Fruit fly (Drosophila melanogaster) whole organism, embryonic: ENCODE results near the gene CG14154.

ENCODE experiments used
- B-H2 ChIP-seq: fragments of 200-800 bp; sonication (Bioruptor generic); optimal IDR thresholded peaks from 2 replicates; lab custom pipeline; 2018; ENCODE audit warnings: missing biosample characterization, mild to moderate bottlenecking, missing genetic modification characterization
- C15 ChIP-seq: fragments of 200-800 bp; sonication (Bioruptor generic); IDR thresholded peaks from 3 replicates; pipeline ENCODE4 v1.3.6; 2022; ENCODE audit warnings: missing biosample characterization, missing genetic modification characterization
- CG10274 ChIP-seq: fragments of 200-800 bp; sonication (Bioruptor generic); optimal IDR thresholded peaks from 3 replicates; lab custom pipeline; 2017; ENCODE audit warnings: missing biosample characterization, mild to moderate bottlenecking, missing genetic modification characterization
- CG10979 ChIP-seq: fragments of 200-800 bp; sonication (Bioruptor generic); optimal IDR thresholded peaks from 2 replicates; lab custom pipeline; 2018; ENCODE audit warnings: missing biosample characterization, mild to moderate bottlenecking, missing genetic modification characterization, moderate library complexity
- CG12236 ChIP-seq: fragments of 200-800 bp; sonication (Bioruptor generic); optimal IDR thresholded peaks from 2 replicates; lab custom pipeline; 2016; ENCODE audit warnings: missing biosample characterization, missing genetic modification characterization
- CG12299 ChIP-seq: fragments of 200-800 bp; sonication (Bioruptor generic); optimal IDR thresholded peaks from 2 replicates; lab custom pipeline; 2018; ENCODE audit warnings: missing biosample characterization, mild to moderate bottlenecking, missing genetic modification characterization
- CG15073 ChIP-seq: fragments of 200-800 bp; sonication (Bioruptor generic); optimal IDR thresholded peaks from 2 replicates; lab custom pipeline; 2016; ENCODE audit warnings: missing biosample characterization, missing genetic modification characterization
- CG16779 ChIP-seq: fragments of 200-800 bp; sonication (Bioruptor generic); IDR thresholded peaks from 2 replicates; pipeline ENCODE4 v1.3.6; 2022; ENCODE audit warnings: missing biosample characterization, missing genetic modification characterization
- CG16813 ChIP-seq: fragments of 200-800 bp; sonication (Bioruptor generic); IDR thresholded peaks from 3 replicates; pipeline ENCODE4 v1.3.6; 2022; ENCODE audit warnings: missing biosample characterization, missing genetic modification characterization; ENCODE audit not compliant: partially characterized antibody
- CG17802 ChIP-seq: fragments of 200-800 bp; sonication (Bioruptor generic); optimal IDR thresholded peaks from 2 replicates; lab custom pipeline; 2018; ENCODE audit warnings: missing biosample characterization, mild to moderate bottlenecking, missing genetic modification characterization, moderate library complexity
- CG18262 ChIP-seq: fragments of 200-800 bp; optimal IDR thresholded peaks from 3 replicates; lab custom pipeline; 2019; ENCODE audit warnings: missing biosample characterization, mild to moderate bottlenecking, missing genetic modification characterization, moderate library complexity
- CG30403 ChIP-seq: fragments of 200-800 bp; sonication (Bioruptor generic); optimal IDR thresholded peaks from 3 replicates; lab custom pipeline; 2016; ENCODE audit warnings: missing biosample characterization, missing genetic modification characterization
- CG34376 ChIP-seq: fragments of 200-800 bp; sonication (Bioruptor generic); optimal IDR thresholded peaks from 2 replicates; lab custom pipeline; 2018; ENCODE audit warnings: missing biosample characterization, mild to moderate bottlenecking, missing genetic modification characterization
- CG4730 ChIP-seq: fragments of 200-800 bp; sonication (Bioruptor generic); IDR thresholded peaks from 2 replicates; pipeline ENCODE4 v1.3.6; 2022; ENCODE audit warnings: missing biosample characterization, missing genetic modification characterization
- CG6272 ChIP-seq: fragments of 200-800 bp; sonication (Bioruptor generic); IDR thresholded peaks from 2 replicates; pipeline ENCODE4 v1.3.6; 2022; ENCODE audit warnings: missing biosample characterization, missing genetic modification characterization
- CG6813 ChIP-seq: fragments of 200-800 bp; sonication (Bioruptor generic); optimal IDR thresholded peaks from 2 replicates; lab custom pipeline; 2017; ENCODE audit warnings: missing biosample characterization, missing genetic modification characterization, mild to moderate bottlenecking, moderate library complexity, missing genetic modification reagents
- CG7987 ChIP-seq: fragments of 200-800 bp; sonication (Bioruptor generic); optimal IDR thresholded peaks from 2 replicates; lab custom pipeline; 2018; ENCODE audit warnings: missing biosample characterization, mild to moderate bottlenecking, missing genetic modification characterization, moderate library complexity
- CG8290 ChIP-seq, 3 experiments: fragments of 200-800 bp; sonication (Bioruptor generic); optimal IDR thresholded peaks; 2 replicates each; lab custom pipeline; 2016 to 2019; ENCODE audit warnings: missing biosample characterization in 3 of 3, missing genetic modification characterization in 3 of 3, mild to moderate bottlenecking in 2 of 3, moderate library complexity in 1 of 3
- CG8388 ChIP-seq: fragments of 200-800 bp; sonication (Bioruptor generic); optimal IDR thresholded peaks from 2 replicates; lab custom pipeline; 2019; ENCODE audit warnings: missing biosample characterization, mild to moderate bottlenecking, missing genetic modification characterization, moderate library complexity
- CG9437 ChIP-seq: fragments of 200-800 bp; sonication (Bioruptor generic); optimal IDR thresholded peaks from 2 replicates; lab custom pipeline; 2018; ENCODE audit warnings: missing biosample characterization, mild to moderate bottlenecking, missing genetic modification characterization
- CHES-1-like ChIP-seq: fragments of 200-800 bp; sonication (Bioruptor generic); optimal IDR thresholded peaks from 2 replicates; lab custom pipeline; 2016; ENCODE audit warnings: missing biosample characterization, missing genetic modification characterization
- Deaf1 ChIP-seq: fragments of 200-800 bp; optimal IDR thresholded peaks from 3 replicates; lab custom pipeline; 2019; ENCODE audit warnings: missing biosample characterization, mild to moderate bottlenecking, missing genetic modification characterization, moderate library complexity
- Dip3 ChIP-seq: fragments of 200-800 bp; sonication (Bioruptor generic); optimal IDR thresholded peaks from 3 replicates; lab custom pipeline; 2016; ENCODE audit warnings: missing biosample characterization, missing genetic modification characterization
- Doc2 ChIP-seq: fragments of 200-800 bp; sonication (Bioruptor generic); IDR thresholded peaks from 2 replicates; pipeline ENCODE4 v1.3.6; 2022; ENCODE audit warnings: missing biosample characterization, missing genetic modification characterization
- H2.0 ChIP-seq: fragments of 200-800 bp; sonication (Bioruptor generic); IDR thresholded peaks from 2 replicates; pipeline ENCODE4 v1.3.6; 2022; ENCODE audit warnings: missing biosample characterization, missing genetic modification characterization
- HHEX ChIP-seq: fragments of 200-800 bp; sonication (Bioruptor generic); optimal IDR thresholded peaks from 3 replicates; lab custom pipeline; 2017; ENCODE audit warnings: missing biosample characterization, mild to moderate bottlenecking, missing genetic modification characterization, missing genetic modification reagents
- Hmx ChIP-seq: fragments of 200-800 bp; sonication (Bioruptor generic); optimal IDR thresholded peaks from 2 replicates; lab custom pipeline; 2016; ENCODE audit warnings: missing biosample characterization, missing genetic modification characterization
- Lim3 ChIP-seq: fragments of 200-800 bp; sonication (Bioruptor generic); IDR thresholded peaks from 2 replicates; pipeline ENCODE4 v1.3.6; 2022; ENCODE audit warnings: missing biosample characterization, missing genetic modification characterization
- Nf-YA ChIP-seq: fragments of 200-800 bp; sonication (Bioruptor generic); IDR thresholded peaks from 2 replicates; pipeline ENCODE4 v1.3.6; 2022; ENCODE audit warnings: missing biosample characterization, missing genetic modification characterization
- Nf-YB ChIP-seq: fragments of 200-800 bp; sonication (Bioruptor generic); optimal IDR thresholded peaks from 3 replicates; lab custom pipeline; 2019; ENCODE audit warnings: missing biosample characterization, mild to moderate bottlenecking, missing genetic modification characterization, moderate library complexity
- Six4 ChIP-seq: fragments of 200-800 bp; sonication (Bioruptor generic); optimal IDR thresholded peaks from 2 replicates; lab custom pipeline; 2016; ENCODE audit warnings: missing biosample characterization, missing genetic modification characterization
- Sry-δ ChIP-seq: fragments of 200-800 bp; sonication (Bioruptor generic); optimal IDR thresholded peaks from 2 replicates; lab custom pipeline; 2016; ENCODE audit warnings: missing biosample characterization, missing genetic modification characterization
- ap ChIP-seq: fragments of 200-800 bp; sonication (Bioruptor generic); IDR thresholded peaks from 2 replicates; pipeline ENCODE4 v1.3.6; 2022; ENCODE audit warnings: missing biosample characterization, missing genetic modification characterization
- br ChIP-seq: fragments of >200 bp; optimal IDR thresholded peaks from 2 replicates; lab custom pipeline; 2017
- crc ChIP-seq: fragments of 200-800 bp; sonication (Bioruptor generic); optimal IDR thresholded peaks from 2 replicates; lab custom pipeline; 2016; ENCODE audit warnings: missing biosample characterization, missing genetic modification characterization
- dm ChIP-seq: fragments of 200-800 bp; sonication (Bioruptor generic); optimal IDR thresholded peaks from 3 replicates; lab custom pipeline; 2016; ENCODE audit warnings: missing biosample characterization, missing genetic modification characterization
- ewg ChIP-seq: fragments of 200-800 bp; sonication (Bioruptor generic); optimal IDR thresholded peaks from 3 replicates; lab custom pipeline; 2017; ENCODE audit warnings: mild to moderate bottlenecking, missing biosample characterization, missing genetic modification reagents, missing genetic modification characterization
- fd3F ChIP-seq: fragments of 200-800 bp; sonication (Bioruptor generic); optimal IDR thresholded peaks from 2 replicates; lab custom pipeline; 2018; ENCODE audit warnings: missing biosample characterization, mild to moderate bottlenecking, missing genetic modification characterization, moderate library complexity
- fd64A ChIP-seq: fragments of 200-800 bp; sonication (Bioruptor generic); optimal IDR thresholded peaks from 3 replicates; lab custom pipeline; 2018; ENCODE audit warnings: missing biosample characterization, mild to moderate bottlenecking, missing genetic modification characterization
- fd96Cb ChIP-seq: fragments of 200-800 bp; sonication (Bioruptor generic); optimal IDR thresholded peaks from 2 replicates; lab custom pipeline; 2018; ENCODE audit warnings: missing biosample characterization, mild to moderate bottlenecking, missing genetic modification characterization, moderate library complexity
- ftz-f1 ChIP-seq: fragments of 200-800 bp; sonication (Bioruptor generic); optimal IDR thresholded peaks from 2 replicates; lab custom pipeline; 2016; ENCODE audit warnings: missing biosample characterization, missing genetic modification characterization
- fu2 ChIP-seq: fragments of 200-800 bp; sonication (Bioruptor generic); optimal IDR thresholded peaks from 2 replicates; lab custom pipeline; 2016; ENCODE audit warnings: missing biosample characterization, missing genetic modification characterization
- grn ChIP-seq: fragments of 200-800 bp; sonication (Bioruptor generic); optimal IDR thresholded peaks from 3 replicates; lab custom pipeline; 2017; ENCODE audit warnings: missing biosample characterization, missing genetic modification characterization
- gsb-n ChIP-seq: fragments of 200-800 bp; sonication (Bioruptor generic); optimal IDR thresholded peaks from 3 replicates; lab custom pipeline; 2018; ENCODE audit warnings: missing biosample characterization, mild to moderate bottlenecking, missing genetic modification characterization
- lab ChIP-seq: fragments of 200-800 bp; sonication (Bioruptor generic); optimal IDR thresholded peaks from 3 replicates; lab custom pipeline; 2017; ENCODE audit warnings: missing biosample characterization, missing genetic modification characterization, mild to moderate bottlenecking, moderate library complexity, missing genetic modification reagents
- mam ChIP-seq: fragments of 200-800 bp; sonication (Bioruptor generic); optimal IDR thresholded peaks from 3 replicates; lab custom pipeline; 2016; ENCODE audit warnings: missing biosample characterization, missing genetic modification characterization
- mld ChIP-seq: fragments of 200-800 bp; sonication (Bioruptor generic); IDR thresholded peaks from 3 replicates; pipeline ENCODE4 v1.3.6; 2022; ENCODE audit warnings: missing biosample characterization, missing genetic modification characterization; ENCODE audit not compliant: partially characterized antibody
- pita ChIP-seq: fragments of 200-800 bp; sonication (Bioruptor generic); optimal IDR thresholded peaks from 2 replicates; lab custom pipeline; 2017; ENCODE audit warnings: missing biosample characterization, mild to moderate bottlenecking, missing genetic modification characterization
- tx ChIP-seq: fragments of 200-800 bp; sonication (Bioruptor generic); optimal IDR thresholded peaks from 2 replicates; lab custom pipeline; 2016; ENCODE audit warnings: missing biosample characterization, missing genetic modification characterization

The CG14154 gene

dm6 chr3L:10656451-10657198 is 14.9 kb downstream of the CG14154 start (continued):
- peak; percentile 55 for TF ChIP-seq ewg (GFP tag; lab: Kevin White, UChicago)
- TF ChIP-seq Nf-YB (GFP tag; lab: Kevin White, UChicago), result peak; percentile 47
- TF ChIP-seq B-H2 (GFP tag; lab: Kevin White, UChicago), result peak; percentile 22
- TF ChIP-seq CG34376 (GFP tag; lab: Kevin White, UChicago), result peak; percentile 56
- peak; percentile 91 for TF ChIP-seq lab (GFP tag; lab: Kevin White, UChicago)
- peak; percentile 48 for TF ChIP-seq crc (GFP tag; lab: Kevin White, UChicago)
- TF ChIP-seq H2.0, result no peak
- TF ChIP-seq fd64A, result peak; percentile 85
- TF ChIP-seq pita (GFP tag; lab: Kevin White, UChicago), result no peak
- peak; percentile 74 for TF ChIP-seq CG12236
- TF ChIP-seq Lim3 (GFP tag; lab: Robert Waterston, UW), result no peak
- peak; percentile 54 for TF ChIP-seq CG8290 (GFP tag; optimal IDR thresholded peaks at IDR 0.05; lab: Kevin White, UChicago)
- peak in 1 of 2 experiments; percentile 83 for TF ChIP-seq CG8290 (tag; optimal IDR thresholded peaks at IDR 0.05; lab: Kevin White, UChicago)
- no peak for TF ChIP-seq CG16813
- peak; percentile 71 for TF ChIP-seq grn (GFP tag; lab: Kevin White, UChicago)
- TF ChIP-seq CG10979 (tag; lab: Kevin White, UChicago), result peak; percentile 5
- TF ChIP-seq Six4 (GFP tag; lab: Kevin White, UChicago), result peak; percentile 0
- TF ChIP-seq br (lab: Kevin White, UChicago), result no peak
- no peak for TF ChIP-seq ftz-f1 (GFP tag; lab: Kevin White, UChicago)
- peak; percentile 39 for TF ChIP-seq fd96Cb (tag; lab: Kevin White, UChicago)
- peak; percentile 30; the same call in 1 of the 2 replicates for TF ChIP-seq ap (GFP tag; lab: Robert Waterston, UW)
- peak; percentile 34 for TF ChIP-seq Sry-δ
- no peak for TF ChIP-seq CG8388 (GFP tag; lab: Kevin White, UChicago)
- no peak for TF ChIP-seq fu2 (GFP tag; lab: Kevin White, UChicago)
- 0 out of 3 replicates have a peak, but pooled peaks have one; percentile 34 for TF ChIP-seq C15 (GFP tag; lab: Robert Waterston, UW)
- TF ChIP-seq tx (GFP tag; lab: Kevin White, UChicago), result peak; percentile 23
- TF ChIP-seq fd3F, result peak; percentile 69
- peak; percentile 84 for TF ChIP-seq HHEX (GFP tag; lab: Kevin White, UChicago)
- TF ChIP-seq CG6813, result peak; percentile 77
- no peak for TF ChIP-seq mld (GFP tag; lab: Robert Waterston, UW)
- peak; percentile 90 for TF ChIP-seq CG7987 (GFP tag; lab: Kevin White, UChicago)
- no peak for TF ChIP-seq dm (GFP tag; lab: Kevin White, UChicago)
- TF ChIP-seq gsb-n (tag; lab: Kevin White, UChicago), result peak; percentile 77
- no peak for TF ChIP-seq CG6272 (GFP tag; lab: Robert Waterston, UW)
- no peak for TF ChIP-seq Deaf1 (tag; lab: Kevin White, UChicago)
- no peak for TF ChIP-seq CG4730 (GFP tag; lab: Robert Waterston, UW)
- TF ChIP-seq Hmx (GFP tag; lab: Kevin White, UChicago), result no peak
- TF ChIP-seq Dip3, result peak; percentile 12
- TF ChIP-seq CG10274 (GFP tag; lab: Kevin White, UChicago), result peak; percentile 29
- TF ChIP-seq mam (GFP tag; lab: Kevin White, UChicago), result peak; percentile 38
- peak; percentile 49 for TF ChIP-seq CHES-1-like (GFP tag; lab: Kevin White, UChicago)
- no peak for TF ChIP-seq CG16779 (GFP tag; lab: Robert Waterston, UW)
- TF ChIP-seq CG12299 (tag; lab: Kevin White, UChicago), result peak; percentile 53
- no peak for TF ChIP-seq CG15073 (GFP tag; lab: Kevin White, UChicago)
- no peak for TF ChIP-seq Nf-YA
- no peak for TF ChIP-seq Doc2
- no peak for TF ChIP-seq CG17802 (tag; lab: Kevin White, UChicago)
- peak; percentile 17 for TF ChIP-seq CG30403 (GFP tag; lab: Kevin White, UChicago)
- TF ChIP-seq CG9437 (GFP tag; lab: Kevin White, UChicago), result no peak
- TF ChIP-seq CG18262 (tag; lab: Kevin White, UChicago), result peak; percentile 44
